Worm (Caenorhabditis elegans): ENCODE measurements around the gene T01C3.2.
A peak's percentile ranks its signal among the peaks of the same experiment; 100 is the strongest.

T01C3.2 gene

ce11 chrV:15000055-15000704 is 9.2 kb downstream of the T01C3.2 start, which contains the start of gene rps-16 (continued):
- TF ChIP-seq dox-1 (GFP tag; IDR thresholded peaks at IDR 0.05) (peak; percentile 63), sea-2 (GFP tag; IDR thresholded peaks at IDR 0.05) (no peak), egl-18 (GFP tag; IDR thresholded peaks at IDR 0.05) (no peak), Y53F4B.3 (GFP tag; IDR thresholded peaks at IDR 0.05) (no peak), aptf-3 (GFP tag; IDR thresholded peaks at IDR 0.05) (no peak), ceh-79 (tag; optimal IDR thresholded peaks at IDR 0.05) (peak; percentile 28), sdz-38 (tag; optimal IDR thresholded peaks at IDR 0.05) (no peak), madf-3 (GFP tag; IDR thresholded peaks at IDR 0.05) (peak; percentile 81), rcor-1 (GFP tag; IDR thresholded peaks at IDR 0.05) (peak; percentile 80), rpc-1 (optimal IDR thresholded peaks at IDR 0.05) (no peak), rpc-1 (tag; optimal IDR thresholded peaks at IDR 0.05) (no peak), Y56A3A.18 (GFP tag; IDR thresholded peaks at IDR 0.05) (peak; percentile 67), attf-3 (GFP tag; conservative IDR thresholded peaks at IDR 0.05) (no peak), lin-26 (GFP tag; IDR thresholded peaks at IDR 0.05) (no peak; the same call in 1 of the 2 replicates), repo-1 (tag; optimal IDR thresholded peaks at IDR 0.05) (no peak), F39B2.1 (GFP tag; IDR thresholded peaks at IDR 0.05) (peak; percentile 75; the same call in 1 of the 2 replicates), athp-1 (tag; optimal IDR thresholded peaks at IDR 0.05) (peak; percentile 66), ceh-91 (GFP tag; IDR thresholded peaks at IDR 0.05) (no peak), mes-4 (tag; optimal IDR thresholded peaks at IDR 0.05) (no peak), ama-1 (optimal IDR thresholded peaks at IDR 0.05) (no peak), ama-1 (GFP tag; optimal IDR thresholded peaks at IDR 0.05) (peak; percentile 29 to 80), let-607 (tag; optimal IDR thresholded peaks at IDR 0.05) (no peak), him-1 (tag; optimal IDR thresholded peaks at IDR 0.05) (no peak), aptf-2 (GFP tag; conservative IDR thresholded peaks at IDR 0.05) (no peak), F33H1.4 (GFP tag; IDR thresholded peaks at IDR 0.05) (no peak), F22D6.2 (tag; optimal IDR thresholded peaks at IDR 0.05) (no peak), rec-8 (tag; optimal IDR thresholded peaks at IDR 0.05) (peak in 1 of 2 experiments; percentile 13), ztf-25 (GFP tag; IDR thresholded peaks at IDR 0.05) (no peak), F55B11.4 (tag; optimal IDR thresholded peaks at IDR 0.05; ENCODE audit: borderline replicate concordance, insufficient read depth) (no peak), ccch-3 (GFP tag; optimal IDR thresholded peaks at IDR 0.05) (no peak), sptf-2 (GFP tag; optimal IDR thresholded peaks at IDR 0.05) (no peak), lag-1 (GFP tag; IDR thresholded peaks at IDR 0.05) (no peak), ceh-27 (GFP tag; optimal IDR thresholded peaks at IDR 0.05) (no peak)

- TF ChIP-seq Y67H2A.10 (GFP tag; conservative IDR thresholded peaks at IDR 0.05), result no peak
- TF ChIP-seq ceh-91 (GFP tag; IDR thresholded peaks at IDR 0.05), result no peak
- no peak for TF ChIP-seq aptf-3 (GFP tag; IDR thresholded peaks at IDR 0.05)
- TF ChIP-seq hmg-20 (GFP tag; IDR thresholded peaks at IDR 0.05), result no peak
- TF ChIP-seq nhr-27 (tag; optimal IDR thresholded peaks at IDR 0.05), result no peak
- TF ChIP-seq ztf-26 (tag; optimal IDR thresholded peaks at IDR 0.05), result no peak
- no peak for TF ChIP-seq attf-5 (GFP tag; optimal IDR thresholded peaks at IDR 0.05)
- no peak for TF ChIP-seq D2030.7 (GFP tag; IDR thresholded peaks at IDR 0.05)
- TF ChIP-seq mcd-1 (GFP tag; IDR thresholded peaks at IDR 0.05), result no peak
- TF ChIP-seq snpc-3.4 (tag; optimal IDR thresholded peaks at IDR 0.05), result no peak
- no peak for TF ChIP-seq Y53G8AR.9 (GFP tag; conservative IDR thresholded peaks at IDR 0.05)
- TF ChIP-seq ets-4 (GFP tag; optimal IDR thresholded peaks at IDR 0.05), result no peak
- peak; percentile 78 for TF ChIP-seq egrh-3 (GFP tag; IDR thresholded peaks at IDR 0.05)
- TF ChIP-seq sea-2 (GFP tag; IDR thresholded peaks at IDR 0.05), result no peak
- TF ChIP-seq Y56A3A.18 (GFP tag; IDR thresholded peaks at IDR 0.05), result no peak
- TF ChIP-seq rec-8 (tag; optimal IDR thresholded peaks at IDR 0.05), result no peak
- TF ChIP-seq zfh-2 (GFP tag; conservative IDR thresholded peaks at IDR 0.05), result peak; percentile 87
- TF ChIP-seq madf-10 (tag; optimal IDR thresholded peaks at IDR 0.05), result no peak
- TF ChIP-seq ceh-40 (GFP tag; IDR thresholded peaks at IDR 0.05), result no peak
- no peak for TF ChIP-seq lir-1 (GFP tag; conservative IDR thresholded peaks at IDR 0.05)
- TF ChIP-seq nhr-80 (tag; optimal IDR thresholded peaks at IDR 0.05), result no peak
- no peak for TF ChIP-seq snpc-1.3 (tag; optimal IDR thresholded peaks at IDR 0.05; ENCODE audit: insufficient read depth)
Measured at ce11 chrV:15001536-15001935, 10.6 kb downstream of the T01C3.2 start.

Measured in whole organism, young adult.